Worm (Caenorhabditis elegans) whole organism, young adult: ENCODE measurements around the gene fkb-3.
A peak's percentile ranks its signal among the peaks of the same experiment; 100 is the strongest.

ENCODE experiments used
- B0035.1 ChIP-seq: sonication (generic microtip); optimal IDR thresholded peaks from 2 replicates; lab custom pipeline; 2016; ENCODE audit warnings: missing genetic modification characterization, mild to moderate bottlenecking, missing compliant biosample characterization, missing genotype, missing genetic modification reagents
- B0261.1 ChIP-seq: sonication (generic microtip); optimal IDR thresholded peaks from 2 replicates; lab custom pipeline; 2016; ENCODE audit warnings: mild to moderate bottlenecking, missing genetic modification characterization, moderate library complexity, missing compliant biosample characterization
- D2030.7 ChIP-seq: fragments of 200-800 bp; sonication (Bioruptor generic); IDR thresholded peaks from 2 replicates; pipeline ENCODE4 v1.3.6; 2022; ENCODE audit warnings: missing genetic modification reagents, missing genetic modification characterization, missing compliant biosample characterization
- F10E7.11 ChIP-seq: sonication (generic microtip); optimal IDR thresholded peaks from 2 replicates; lab custom pipeline; 2017; ENCODE audit warnings: mild to moderate bottlenecking, missing genetic modification characterization, moderate library complexity, missing compliant biosample characterization
- F33H1.4 ChIP-seq: fragments of 200-800 bp; sonication (Bioruptor generic); IDR thresholded peaks from 2 replicates; pipeline ENCODE4 v1.3.6; 2022; ENCODE audit warnings: missing genetic modification reagents, missing genetic modification characterization, missing compliant biosample characterization
- F49E8.2 ChIP-seq: sonication (generic microtip); optimal IDR thresholded peaks from 3 replicates; lab custom pipeline; 2017; ENCODE audit warnings: missing genetic modification characterization, mild to moderate bottlenecking, missing compliant biosample characterization, antibody characterized with exemption, moderate library complexity; ENCODE audit not compliant: insufficient read depth
- F52B5.7 ChIP-seq: sonication (generic microtip); optimal IDR thresholded peaks from 2 replicates; lab custom pipeline; 2016; ENCODE audit warnings: mild to moderate bottlenecking, missing genetic modification characterization, missing compliant biosample characterization
- K11D2.4 ChIP-seq: fragments of 200-800 bp; sonication (Bioruptor generic); IDR thresholded peaks from 2 replicates; pipeline ENCODE4 v1.3.6; 2022; ENCODE audit warnings: missing genetic modification reagents, missing genetic modification characterization, missing compliant biosample characterization
- T07F8.4 ChIP-seq: sonication (generic microtip); optimal IDR thresholded peaks from 2 replicates; lab custom pipeline; 2016; ENCODE audit warnings: mild to moderate bottlenecking, missing genetic modification characterization, moderate library complexity, missing compliant biosample characterization
- Y53G8AR.9 ChIP-seq: fragments of 200-800 bp; sonication (Bioruptor generic); conservative IDR thresholded peaks from 2 replicates; pipeline ENCODE4 v1.3.6; 2022; ENCODE audit warnings: missing genetic modification reagents, missing genetic modification characterization, missing compliant biosample characterization
- athp-1 ChIP-seq: sonication (generic microtip); optimal IDR thresholded peaks from 2 replicates; lab custom pipeline; 2017; ENCODE audit warnings: mild to moderate bottlenecking, missing genetic modification characterization, missing compliant biosample characterization
- attf-5 ChIP-seq: fragments of 200-800 bp; sonication (Bioruptor generic); optimal IDR thresholded peaks from 2 replicates; lab custom pipeline; 2018; ENCODE audit warnings: mild to moderate bottlenecking, missing genetic modification characterization, missing compliant biosample characterization
- bed-2 ChIP-seq: fragments of 200-800 bp; sonication (Bioruptor generic); IDR thresholded peaks from 2 replicates; pipeline ENCODE4 v1.3.6; 2022; ENCODE audit warnings: missing genetic modification reagents, missing genetic modification characterization, missing compliant biosample characterization
- cebp-1 ChIP-seq, 2 experiments: fragments of 200-800 bp in 1 of 2; sonication (Bioruptor generic) in 1 of 2; sonication (generic microtip) in 1 of 2; IDR thresholded peaks in 1 of 2; optimal IDR thresholded peaks in 1 of 2; 2 replicates each; pipeline versions ENCODE4 v1.3.6 to Lab custom; 2017 to 2022; ENCODE audit warnings: missing compliant biosample characterization in 2 of 2, missing genetic modification characterization in 2 of 2, mild to moderate bottlenecking in 1 of 2, missing genetic modification reagents in 1 of 2, moderate library complexity in 1 of 2
- ceh-40 ChIP-seq: fragments of 200-800 bp; sonication (Bioruptor generic); IDR thresholded peaks from 2 replicates; pipeline ENCODE4 v1.3.6; 2022; ENCODE audit warnings: missing genetic modification characterization, missing compliant biosample characterization
- ceh-79 ChIP-seq: sonication (generic microtip); optimal IDR thresholded peaks from 2 replicates; lab custom pipeline; 2017; ENCODE audit warnings: mild to moderate bottlenecking, missing genetic modification characterization, missing compliant biosample characterization
- dox-1 ChIP-seq: fragments of 200-800 bp; sonication (Bioruptor generic); IDR thresholded peaks from 2 replicates; pipeline ENCODE4 v1.3.6; 2022; ENCODE audit warnings: missing genetic modification reagents, missing genetic modification characterization, missing compliant biosample characterization
- ekl-4 ChIP-seq: fragments of 200-800 bp; sonication (Bioruptor generic); IDR thresholded peaks from 2 replicates; pipeline ENCODE4 v1.3.6; 2022; ENCODE audit warnings: missing genetic modification reagents, missing genetic modification characterization, missing compliant biosample characterization
- ets-4 ChIP-seq: fragments of 200-800 bp; sonication (Bioruptor generic); optimal IDR thresholded peaks from 2 replicates; lab custom pipeline; 2018; ENCODE audit warnings: mild to moderate bottlenecking, missing genetic modification characterization, missing compliant biosample characterization
- gei-17 ChIP-seq: fragments of 200-800 bp; sonication (Bioruptor generic); optimal IDR thresholded peaks from 2 replicates; lab custom pipeline; 2018; ENCODE audit warnings: mild to moderate bottlenecking, missing genetic modification characterization, missing compliant biosample characterization
- hlh-12 ChIP-seq: sonication (generic microtip); optimal IDR thresholded peaks from 2 replicates; lab custom pipeline; 2016; ENCODE audit warnings: missing genetic modification characterization, missing compliant biosample characterization
- hlh-26 ChIP-seq: fragments of 200-800 bp; sonication (Bioruptor generic); conservative IDR thresholded peaks from 2 replicates; pipeline ENCODE4 v1.3.6; 2022; ENCODE audit warnings: missing genetic modification reagents, missing genetic modification characterization, missing compliant biosample characterization
- let-526 ChIP-seq: fragments of 200-800 bp; sonication (Bioruptor generic); IDR thresholded peaks from 2 replicates; pipeline ENCODE4 v1.3.6; 2022; ENCODE audit warnings: missing genetic modification reagents, missing genetic modification characterization, missing compliant biosample characterization
- let-607 ChIP-seq, 2 experiments: fragments of 200-800 bp in 1 of 2; sonication (Bioruptor generic) in 1 of 2; sonication (generic microtip) in 1 of 2; optimal IDR thresholded peaks; 2 replicates each; lab custom pipeline; 2016 to 2018; ENCODE audit warnings: mild to moderate bottlenecking in 2 of 2, missing compliant biosample characterization in 2 of 2, missing genetic modification characterization in 2 of 2, moderate library complexity in 2 of 2, missing genotype in 1 of 2
- lin-35 ChIP-seq, 3 experiments: fragments of 150-350 bp in 2 of 3; sonication (generic microtip) in 1 of 3; optimal IDR thresholded peaks; 2 replicates each; lab custom pipeline; 2014 to 2018; ENCODE audit warnings: missing biosample characterization in 3 of 3, missing genetic modification characterization in 3 of 3, missing genetic modification reagents in 3 of 3
- lin-40 ChIP-seq: sonication (generic microtip); optimal IDR thresholded peaks from 2 replicates; lab custom pipeline; 2016; ENCODE audit warnings: missing genetic modification characterization, mild to moderate bottlenecking, missing compliant biosample characterization, missing genotype, missing genetic modification reagents
- lin-54 ChIP-seq: fragments of 200-800 bp; sonication (Bioruptor generic); optimal IDR thresholded peaks from 2 replicates; lab custom pipeline; 2018; ENCODE audit warnings: mild to moderate bottlenecking, missing genetic modification characterization, missing compliant biosample characterization
- lsy-27 ChIP-seq: sonication (generic microtip); optimal IDR thresholded peaks from 2 replicates; lab custom pipeline; 2017; ENCODE audit warnings: missing genetic modification characterization, mild to moderate bottlenecking, missing compliant biosample characterization, antibody characterized with exemption, missing genotype, borderline replicate concordance; ENCODE audit not compliant: insufficient read depth
- madf-6 ChIP-seq: fragments of 200-800 bp; sonication (Bioruptor generic); IDR thresholded peaks from 2 replicates; pipeline ENCODE4 v1.3.6; 2022; ENCODE audit warnings: missing genetic modification reagents, missing genetic modification characterization, missing compliant biosample characterization
- mes-4 ChIP-seq: sonication (generic microtip); optimal IDR thresholded peaks from 2 replicates; lab custom pipeline; 2016; ENCODE audit warnings: missing genotype, missing genetic modification characterization, missing compliant biosample characterization
- nhr-120 ChIP-seq: fragments of 200-800 bp; sonication (Bioruptor generic); IDR thresholded peaks from 2 replicates; pipeline ENCODE4 v1.3.6; 2022; ENCODE audit warnings: missing genetic modification characterization, missing compliant biosample characterization
- nhr-179 ChIP-seq: sonication (generic microtip); optimal IDR thresholded peaks from 2 replicates; lab custom pipeline; 2016; ENCODE audit warnings: mild to moderate bottlenecking, missing genetic modification characterization, missing compliant biosample characterization
- nhr-90 ChIP-seq: sonication (generic microtip); optimal IDR thresholded peaks from 2 replicates; lab custom pipeline; 2016; ENCODE audit warnings: missing genotype, mild to moderate bottlenecking, missing genetic modification characterization, missing compliant biosample characterization
- pbrm-1 ChIP-seq: fragments of 200-800 bp; sonication (Bioruptor generic); IDR thresholded peaks from 2 replicates; pipeline ENCODE4 v1.3.6; 2022; ENCODE audit warnings: missing genetic modification reagents, missing genetic modification characterization, missing compliant biosample characterization
- sdz-38 ChIP-seq: sonication (generic microtip); optimal IDR thresholded peaks from 2 replicates; lab custom pipeline; 2016; ENCODE audit warnings: missing genotype, missing genetic modification characterization, missing compliant biosample characterization
- snpc-1.1 ChIP-seq: sonication (generic microtip); optimal IDR thresholded peaks from 2 replicates; lab custom pipeline; 2017; ENCODE audit warnings: missing genetic modification characterization, mild to moderate bottlenecking, missing compliant biosample characterization, antibody characterized with exemption, moderate library complexity, missing genotype, missing genetic modification reagents; ENCODE audit not compliant: insufficient read depth
- zfh-2 ChIP-seq: fragments of 200-800 bp; sonication (Bioruptor generic); conservative IDR thresholded peaks from 2 replicates; pipeline ENCODE4 v1.3.6; 2022; ENCODE audit warnings: missing genetic modification reagents, missing genetic modification characterization, missing compliant biosample characterization
- ztf-25 ChIP-seq: fragments of 200-800 bp; sonication (Bioruptor generic); IDR thresholded peaks from 2 replicates; pipeline ENCODE4 v1.3.6; 2022; ENCODE audit warnings: missing genetic modification reagents, missing genetic modification characterization, missing compliant biosample characterization
- ztf-28 ChIP-seq: fragments of 200-800 bp; sonication (Bioruptor generic); IDR thresholded peaks from 2 replicates; pipeline ENCODE4 v1.3.6; 2022; ENCODE audit warnings: missing genetic modification reagents, missing genetic modification characterization, missing compliant biosample characterization
- ztf-6 ChIP-seq: fragments of 200-800 bp; sonication (Bioruptor generic); IDR thresholded peaks from 2 replicates; pipeline ENCODE4 v1.3.6; 2022; ENCODE audit warnings: missing genetic modification reagents, missing genetic modification characterization, missing compliant biosample characterization

The fkb-3 gene

ce11 chrV:7199077-7199476 is 25.9 kb upstream of the fkb-3 start (continued):
- TF ChIP-seq let-607 (tag; optimal IDR thresholded peaks at IDR 0.05; lab: Kevin White, UChicago), result no peak
- TF ChIP-seq hlh-12 (tag; lab: Kevin White, UChicago), result no peak
- TF ChIP-seq F33H1.4 (GFP tag; lab: Robert Waterston, UW), result peak; percentile 93
- no peak for TF ChIP-seq lin-35 (GFP tag; optimal IDR thresholded peaks at IDR 0.05; lab: Kevin White, UChicago)

ce11 chrV:7199932-7200331 is 25.1 kb upstream of the fkb-3 start, which contains the start of gene F09G2.1:
TSS of gene F09G2.1 (plus strand) at chrV:7200232.
- no peak for TF ChIP-seq Y53G8AR.9 (GFP tag; lab: Robert Waterston, UW)
- no peak for TF ChIP-seq lin-40 (tag; lab: Kevin White, UChicago)
- TF ChIP-seq, all 124 proteins: peak for 0

- TF ChIP-seq gei-17, result no peak
These were observed 23.7 kb upstream of the fkb-3 start for ce11 chrV:7201353-7201752.

ce11 chrV:7209001-7209400 is 16.0 kb upstream of the fkb-3 start:
- TF ChIP-seq nhr-90 (tag; lab: Kevin White, UChicago) (no peak), F10E7.11 (tag; lab: Kevin White, UChicago) (no peak), hlh-26 (GFP tag; lab: Robert Waterston, UW) (no peak), lsy-27 (no peak), hlh-12 (tag; lab: Kevin White, UChicago) (no peak), ztf-6 (GFP tag; lab: Robert Waterston, UW) (no peak), ztf-25 (GFP tag; lab: Robert Waterston, UW) (no peak), attf-5 (GFP tag; lab: Kevin White, UChicago) (no peak)

ce11 chrV:7214802-7215201 is 10.2 kb upstream of the fkb-3 start, which contains the start of gene soap-1:
TSS of gene soap-1 (minus strand) at chrV:7214902.
- TF ChIP-seq let-607 (tag; optimal IDR thresholded peaks at IDR 0.05; lab: Kevin White, UChicago), result no peak
- TF ChIP-seq ekl-4 (GFP tag; lab: Robert Waterston, UW), result no peak
- TF ChIP-seq sdz-38 (tag; lab: Kevin White, UChicago), result no peak
- TF ChIP-seq attf-5 (GFP tag; lab: Kevin White, UChicago), result no peak
- TF ChIP-seq B0035.1 (tag; lab: Kevin White, UChicago), result no peak
- TF ChIP-seq ztf-28 (GFP tag; lab: Robert Waterston, UW), result no peak
- TF ChIP-seq nhr-179 (tag; lab: Kevin White, UChicago), result no peak
- no peak for TF ChIP-seq F52B5.7
- no peak for TF ChIP-seq K11D2.4 (GFP tag; lab: Robert Waterston, UW)
- no peak for TF ChIP-seq pbrm-1 (GFP tag; lab: Robert Waterston, UW)
- TF ChIP-seq mes-4 (tag; lab: Kevin White, UChicago), result no peak
- TF ChIP-seq ets-4, result no peak

- peak; percentile 8; the same call in 1 of the 2 replicates for TF ChIP-seq dox-1 (GFP tag; lab: Robert Waterston, UW)
- no peak for TF ChIP-seq T07F8.4 (tag; lab: Kevin White, UChicago)
- no peak for TF ChIP-seq lin-54 (GFP tag; lab: Kevin White, UChicago)
- TF ChIP-seq B0261.1 (tag; lab: Kevin White, UChicago), result no peak
- no peak for TF ChIP-seq ceh-40 (GFP tag; lab: Robert Waterston, UW)
- TF ChIP-seq snpc-1.1 (tag; lab: Kevin White, UChicago), result no peak
- no peak for TF ChIP-seq D2030.7 (GFP tag; lab: Robert Waterston, UW)
- TF ChIP-seq madf-6 (GFP tag; lab: Robert Waterston, UW), result no peak
- no peak for TF ChIP-seq athp-1 (tag; lab: Kevin White, UChicago)
- peak; percentile 71 for TF ChIP-seq zfh-2
- no peak for TF ChIP-seq nhr-120
- no peak for TF ChIP-seq let-526 (GFP tag; lab: Robert Waterston, UW)
- no peak for TF ChIP-seq F49E8.2 (tag; lab: Kevin White, UChicago)
- no peak for TF ChIP-seq ceh-79 (tag; lab: Kevin White, UChicago)
- no peak for TF ChIP-seq cebp-1 (GFP tag; IDR thresholded peaks at IDR 0.05; lab: Robert Waterston, UW)
- TF ChIP-seq cebp-1 (tag; optimal IDR thresholded peaks at IDR 0.05; lab: Kevin White, UChicago), result peak; percentile 16
- no peak for TF ChIP-seq bed-2 (GFP tag; lab: Robert Waterston, UW)
These were observed 9.0 kb upstream of the fkb-3 start for ce11 chrV:7216016-7216415.
